Worm (Caenorhabditis elegans) whole organism, L3 larva: ENCODE results near the gene noca-1.

ENCODE experiments used
- ama-1 ChIP-seq: fragments of 150-350 bp; optimal IDR thresholded peaks from 2 replicates; lab custom pipeline; 2018
- ceh-28 ChIP-seq: fragments of 150-350 bp; optimal IDR thresholded peaks from 2 replicates; lab custom pipeline; 2014; ENCODE audit warnings: missing biosample characterization, missing genetic modification reagents, missing genetic modification characterization
- ceh-9 ChIP-seq: sonication (generic microtip); optimal IDR thresholded peaks from 2 replicates; lab custom pipeline; 2018; ENCODE audit warnings: missing biosample characterization, missing genetic modification characterization
- elt-2 ChIP-seq: sonication (generic microtip); optimal IDR thresholded peaks from 2 replicates; lab custom pipeline; 2016; ENCODE audit warnings: missing genetic modification reagents, mild to moderate bottlenecking, missing genetic modification characterization, missing compliant biosample characterization
- fkh-10 ChIP-seq: sonication (generic microtip); optimal IDR thresholded peaks from 2 replicates; lab custom pipeline; 2017; ENCODE audit warnings: missing biosample characterization, missing genetic modification reagents, missing genetic modification characterization
- jun-1 ChIP-seq: fragments of 150-350 bp; optimal IDR thresholded peaks from 2 replicates; lab custom pipeline; 2014; ENCODE audit warnings: missing biosample characterization, missing genetic modification reagents, missing genetic modification characterization
- nhr-12 ChIP-seq: fragments of 150-350 bp; optimal IDR thresholded peaks from 2 replicates; lab custom pipeline; 2014; ENCODE audit warnings: missing biosample characterization, missing genetic modification characterization
- nhr-25 ChIP-seq: sonication (generic microtip); optimal IDR thresholded peaks from 2 replicates; lab custom pipeline; 2017; ENCODE audit warnings: missing biosample characterization, missing genetic modification characterization
- snpc-4 ChIP-seq: fragments of 150-350 bp; optimal IDR thresholded peaks from 2 replicates; lab custom pipeline; 2014; ENCODE audit warnings: missing biosample characterization, missing genetic modification characterization

- no peak for TF ChIP-seq nhr-25 (tag; lab: Kevin White, UChicago)
- TF ChIP-seq nhr-12 (tag; lab: Kevin White, UChicago): no peak
- no peak for TF ChIP-seq ama-1
- no peak for TF ChIP-seq jun-1 (tag; lab: Kevin White, UChicago)
- TF ChIP-seq snpc-4: no peak
- TF ChIP-seq ceh-9: no peak
- no peak for TF ChIP-seq ceh-28 (tag; lab: Kevin White, UChicago)
- TF ChIP-seq fkh-10 (GFP tag; lab: Kevin White, UChicago): no peak
- TF ChIP-seq elt-2 (tag; lab: Kevin White, UChicago): no peak
Measured at ce11 chrV:13157073-13157472, 4.4 kb downstream of the noca-1 start.
